Worm (Caenorhabditis elegans) whole organism, L4/young adult: ENCODE measurements around the gene srh-229.

Source experiments
- W03F9.2 ChIP-seq: fragments of 150-350 bp; optimal IDR thresholded peaks from 2 replicates; lab custom pipeline; 2014; ENCODE audit warnings: missing biosample characterization, missing genetic modification characterization
- dao-5 ChIP-seq: sonication (generic microtip); optimal IDR thresholded peaks from 2 replicates; lab custom pipeline; 2016; ENCODE audit warnings: missing genotype, missing genetic modification characterization, moderate library complexity, missing compliant biosample characterization
- him-1 ChIP-seq: sonication (generic microtip); optimal IDR thresholded peaks from 2 replicates; lab custom pipeline; 2016; ENCODE audit warnings: missing genotype, missing genetic modification reagents, missing genetic modification characterization, missing compliant biosample characterization

ce11 chrV:7490340-7490739 lies 13.8 kb downstream of the srh-229 start, which contains the start of gene srbc-9:
- no peak for TF ChIP-seq him-1 (tag; lab: Kevin White, UChicago)
- TF ChIP-seq W03F9.2 (tag; lab: Kevin White, UChicago): no peak
- no peak for TF ChIP-seq dao-5 (tag; lab: Kevin White, UChicago)
